Worm (Caenorhabditis elegans): ENCODE data around the gene srv-2.

srv-2 gene

ce11 chrII:10598970-10599369 lies 3.1 kb downstream of the srv-2 start, which contains the start of gene C14A4.9:
Gene C14A4.9 (plus strand): TSS chrII:10599337.
- no peak for TF ChIP-seq dao-5 (tag; optimal IDR thresholded peaks at IDR 0.05)
- no peak for TF ChIP-seq W03F9.2 (tag; optimal IDR thresholded peaks at IDR 0.05)
- TF ChIP-seq him-1 (tag; optimal IDR thresholded peaks at IDR 0.05) = no peak

- no peak for TF ChIP-seq dao-5 (tag; optimal IDR thresholded peaks at IDR 0.05)
- no peak for TF ChIP-seq him-1 (tag; optimal IDR thresholded peaks at IDR 0.05)
- TF ChIP-seq W03F9.2 (tag; optimal IDR thresholded peaks at IDR 0.05) = no peak
Observed at ce11 chrII:10598039-10598438, 4.0 kb downstream of the srv-2 start, which contains the start of gene C14A4.8. Gene C14A4.8 (minus strand): TSS chrII:10598139.

- TF ChIP-seq dao-5 (tag; optimal IDR thresholded peaks at IDR 0.05) = no peak
- no peak for TF ChIP-seq him-1 (tag; optimal IDR thresholded peaks at IDR 0.05)
- no peak for TF ChIP-seq W03F9.2 (tag; optimal IDR thresholded peaks at IDR 0.05)
Observed at ce11 chrII:10596462-10596861, 5.6 kb downstream of the srv-2 start, which contains the start of gene C14A4.7. Gene C14A4.7 (minus strand): TSS chrII:10596562.

ce11 chrII:10594758-10595157 lies 7.3 kb downstream of the srv-2 start, which contains the start of gene C14A4.6:
Gene C14A4.6 (minus strand): TSS chrII:10594776.
- TF ChIP-seq him-1 (tag; optimal IDR thresholded peaks at IDR 0.05) (no peak), dao-5 (tag; optimal IDR thresholded peaks at IDR 0.05) (no peak), W03F9.2 (tag; optimal IDR thresholded peaks at IDR 0.05) (no peak)

- TF ChIP-seq W03F9.2 (tag; optimal IDR thresholded peaks at IDR 0.05) (no peak), dao-5 (tag; optimal IDR thresholded peaks at IDR 0.05) (no peak), him-1 (tag; optimal IDR thresholded peaks at IDR 0.05) (no peak)
Observed at ce11 chrII:10594312-10594711, 7.8 kb downstream of the srv-2 start.

ce11 chrII:10592452-10592851 lies 9.6 kb downstream of the srv-2 start, which contains the start of gene crn-5:
Gene crn-5 (plus strand): TSS chrII:10592752.
- TF ChIP-seq him-1 (tag; optimal IDR thresholded peaks at IDR 0.05) (no peak), W03F9.2 (tag; optimal IDR thresholded peaks at IDR 0.05) (no peak), dao-5 (tag; optimal IDR thresholded peaks at IDR 0.05) (no peak)

- TF ChIP-seq him-1 (tag; optimal IDR thresholded peaks at IDR 0.05) (no peak), W03F9.2 (tag; optimal IDR thresholded peaks at IDR 0.05) (no peak), dao-5 (tag; optimal IDR thresholded peaks at IDR 0.05) (no peak)
Observed at ce11 chrII:10587742-10588141, 14.3 kb downstream of the srv-2 start, which contains the start of gene crn-3. Gene crn-3 (plus strand): TSS chrII:10588042.

ce11 chrII:10584036-10584435 lies 18.0 kb downstream of the srv-2 start, which contains the start of gene algn-9:
Gene algn-9 (plus strand): TSS chrII:10584336.
- TF ChIP-seq W03F9.2 (tag; optimal IDR thresholded peaks at IDR 0.05) (no peak), him-1 (tag; optimal IDR thresholded peaks at IDR 0.05) (no peak), dao-5 (tag; optimal IDR thresholded peaks at IDR 0.05) (no peak)

- no peak for TF ChIP-seq dao-5 (tag; optimal IDR thresholded peaks at IDR 0.05)
- TF ChIP-seq him-1 (tag; optimal IDR thresholded peaks at IDR 0.05) = no peak
Observed at ce11 chrII:10582318-10582717, 19.8 kb downstream of the srv-2 start, which contains the start of gene mrps-22. Gene mrps-22 (plus strand): TSS chrII:10582618.

ce11 chrII:10580833-10581232 lies 21.3 kb downstream of the srv-2 start, which contains the start of gene dap-3:
Gene dap-3 (plus strand): TSS chrII:10581133.
- no peak for TF ChIP-seq him-1 (tag; optimal IDR thresholded peaks at IDR 0.05)
- no peak for TF ChIP-seq dao-5 (tag; optimal IDR thresholded peaks at IDR 0.05)
- no peak for TF ChIP-seq W03F9.2 (tag; optimal IDR thresholded peaks at IDR 0.05)

ce11 chrII:10579655-10580054 lies 22.4 kb downstream of the srv-2 start, which contains the start of gene dohh-1:
Gene dohh-1 (plus strand): TSS chrII:10579955.
- no peak for TF ChIP-seq him-1 (tag; optimal IDR thresholded peaks at IDR 0.05)
- TF ChIP-seq dao-5 (tag; optimal IDR thresholded peaks at IDR 0.05) = no peak
- TF ChIP-seq W03F9.2 (tag; optimal IDR thresholded peaks at IDR 0.05) = no peak

ce11 chrII:10578843-10579430 lies 23.1 kb downstream of the srv-2 start, which contains the start of gene rpb-6:
Gene rpb-6 (plus strand): TSS chrII:10579380.
- TF ChIP-seq W03F9.2 (tag; optimal IDR thresholded peaks at IDR 0.05) (no peak), dao-5 (tag; optimal IDR thresholded peaks at IDR 0.05) (no peak), him-1 (tag; optimal IDR thresholded peaks at IDR 0.05) (no peak)

- no peak for TF ChIP-seq him-1 (tag; optimal IDR thresholded peaks at IDR 0.05)
- TF ChIP-seq W03F9.2 (tag; optimal IDR thresholded peaks at IDR 0.05) = no peak
Observed at ce11 chrII:10574177-10574576, 27.9 kb downstream of the srv-2 start.

ce11 chrII:10571967-10572366 lies 30.1 kb downstream of the srv-2 start, which contains the start of gene C06A1.3:
Gene C06A1.3 (plus strand): TSS chrII:10572267.
- TF ChIP-seq him-1 (tag; optimal IDR thresholded peaks at IDR 0.05) = no peak

ce11 chrII:10570302-10570701 lies 31.8 kb downstream of the srv-2 start, which contains the start of gene txt-13:
Gene txt-13 (plus strand): TSS chrII:10570602.
- TF ChIP-seq dao-5 (tag; optimal IDR thresholded peaks at IDR 0.05) (no peak), W03F9.2 (tag; optimal IDR thresholded peaks at IDR 0.05) (no peak), him-1 (tag; optimal IDR thresholded peaks at IDR 0.05) (no peak)

Data from whole organism, L4/young adult.